Worm (Caenorhabditis elegans): ENCODE measurements around the gene sri-74.

DNA sequence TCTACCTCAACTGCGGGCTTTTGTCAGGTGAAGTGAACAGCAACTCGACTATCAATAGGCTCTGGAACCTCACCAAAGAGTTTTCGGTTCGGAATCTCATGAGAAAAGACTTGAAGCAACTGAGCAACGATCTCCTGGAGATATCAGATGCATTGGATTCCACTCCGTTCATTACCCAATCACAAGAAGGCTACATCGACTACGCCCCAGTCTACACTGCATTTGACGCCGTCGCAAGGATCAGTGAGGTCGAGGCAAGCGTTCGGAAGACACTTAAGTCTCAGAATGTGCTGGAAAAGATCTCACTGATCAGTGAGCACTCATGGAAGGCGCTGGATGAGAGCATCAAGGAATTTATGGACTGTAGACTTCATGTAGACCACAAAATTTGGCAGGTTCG is 4.7 kb downstream of the sri-74 start:
- TF ChIP-seq pes-1 (GFP tag; IDR thresholded peaks at IDR 0.05), result no peak
- no peak for TF ChIP-seq ama-1 (optimal IDR thresholded peaks at IDR 0.05)
- no peak for TF ChIP-seq scrt-1 (GFP tag; IDR thresholded peaks at IDR 0.05)
- no peak for TF ChIP-seq B0310.2 (tag; optimal IDR thresholded peaks at IDR 0.05)
- no peak for TF ChIP-seq flt-1 (GFP tag; IDR thresholded peaks at IDR 0.05)
- no peak for TF ChIP-seq ceh-36 (tag; optimal IDR thresholded peaks at IDR 0.05)
- no peak for TF ChIP-seq aly-1 (tag; optimal IDR thresholded peaks at IDR 0.05)
- TF ChIP-seq tbx-11 (GFP tag; IDR thresholded peaks at IDR 0.05), result no peak
- TF ChIP-seq hnd-1 (tag; optimal IDR thresholded peaks at IDR 0.05), result no peak
- no peak for TF ChIP-seq ets-7 (tag; optimal IDR thresholded peaks at IDR 0.05)
